Worm (Caenorhabditis elegans) whole organism, L1 larva: ENCODE measurements around the gene gcy-7.

ENCODE experiments used
- C16A3.4 ChIP-seq: fragments of 150-350 bp; optimal IDR thresholded peaks from 2 replicates; lab custom pipeline; 2014; ENCODE audit warnings: missing biosample characterization, missing genetic modification characterization
- aha-1 ChIP-seq: fragments of 150-350 bp; optimal IDR thresholded peaks from 2 replicates; lab custom pipeline; 2014; ENCODE audit warnings: missing biosample characterization, missing genetic modification characterization
- alr-1 ChIP-seq: fragments of 200-800 bp; sonication (Bioruptor generic); optimal IDR thresholded peaks from 2 replicates; lab custom pipeline; 2018; ENCODE audit warnings: borderline replicate concordance, mild to moderate bottlenecking, missing genetic modification characterization, missing compliant biosample characterization
- egl-13 ChIP-seq: sonication (generic microtip); optimal IDR thresholded peaks from 2 replicates; lab custom pipeline; 2016; ENCODE audit warnings: missing genotype, missing genetic modification reagents, missing genetic modification characterization, missing compliant biosample characterization
- lir-3 ChIP-seq: sonication (generic microtip); optimal IDR thresholded peaks from 2 replicates; lab custom pipeline; 2016; ENCODE audit warnings: mild to moderate bottlenecking, missing genetic modification characterization, moderate library complexity, missing compliant biosample characterization; ENCODE audit not compliant: poor library complexity
- lsy-2 ChIP-seq, 2 experiments: fragments of 150-350 bp; optimal IDR thresholded peaks; 2 replicates each; lab custom pipeline; 2014; ENCODE audit warnings: missing biosample characterization in 2 of 2, missing genetic modification characterization in 2 of 2
- nhr-28 ChIP-seq: fragments of 150-350 bp; optimal IDR thresholded peaks from 2 replicates; lab custom pipeline; 2014; ENCODE audit warnings: missing biosample characterization, missing genetic modification characterization
- skn-1 ChIP-seq: fragments of 150-350 bp; optimal IDR thresholded peaks from 2 replicates; lab custom pipeline; 2014; ENCODE audit warnings: missing biosample characterization, missing genetic modification characterization
- tbx-2 ChIP-seq: sonication (generic microtip); optimal IDR thresholded peaks from 2 replicates; lab custom pipeline; 2016; ENCODE audit warnings: missing genetic modification characterization, missing compliant biosample characterization
- unc-30 ChIP-seq: sonication (generic microtip); optimal IDR thresholded peaks from 2 replicates; lab custom pipeline; 2017; ENCODE audit warnings: missing biosample characterization, missing genetic modification characterization

DNA sequence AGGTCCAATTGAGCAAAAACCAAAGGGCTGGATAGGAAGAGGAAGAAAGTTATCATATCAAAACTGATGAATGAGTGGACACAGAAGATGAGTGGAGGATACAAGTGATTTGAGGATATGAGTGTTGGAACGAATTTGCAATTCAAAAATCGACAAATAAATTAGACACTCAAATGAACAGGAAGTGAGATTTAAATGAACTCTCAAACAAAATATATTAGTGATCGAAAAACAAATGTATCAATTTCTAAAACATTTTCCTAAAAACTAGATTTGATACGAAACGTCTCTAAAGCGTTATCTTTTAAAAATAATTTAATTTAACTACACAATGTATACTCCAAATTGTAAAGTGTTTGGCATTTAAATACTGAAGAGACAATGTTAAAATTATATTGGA, 11.7 kb upstream of the gcy-7 start, which contains the start of gene F38E1.10:
- TF ChIP-seq aha-1 (no peak), lir-3 (tag; lab: Kevin White, UChicago) (no peak), alr-1 (tag; lab: Kevin White, UChicago) (no peak), skn-1 (no peak), lsy-2 (tag; optimal IDR thresholded peaks at IDR 0.05; lab: Kevin White, UChicago) (no peak), nhr-28 (tag; lab: Kevin White, UChicago) (no peak), tbx-2 (tag; lab: Kevin White, UChicago) (no peak), egl-13 (tag; lab: Kevin White, UChicago) (no peak), C16A3.4 (tag; lab: Kevin White, UChicago) (no peak), unc-30 (no peak)
